Fruit fly (Drosophila melanogaster) whole organism, embryonic: ENCODE data around the gene Jon25Bi.

ENCODE experiments used
- ATbp ChIP-seq: fragments of 200-800 bp; sonication (Bioruptor generic); optimal IDR thresholded peaks from 2 replicates; lab custom pipeline; 2017; ENCODE audit warnings: missing biosample characterization, mild to moderate bottlenecking, missing genetic modification characterization, missing genetic modification reagents
- Antp ChIP-seq: fragments of 200-800 bp; sonication (Bioruptor generic); optimal IDR thresholded peaks from 3 replicates; lab custom pipeline; 2016; ENCODE audit warnings: missing biosample characterization, missing genetic modification characterization
- BEAF-32 ChIP-seq: fragments of 200-800 bp; sonication (Bioruptor generic); optimal IDR thresholded peaks from 3 replicates; lab custom pipeline; 2017; ENCODE audit warnings: missing biosample characterization, missing genetic modification characterization, mild to moderate bottlenecking, moderate library complexity, missing genetic modification reagents
- CG10209 ChIP-seq: fragments of 200-800 bp; sonication (Bioruptor generic); optimal IDR thresholded peaks from 3 replicates; lab custom pipeline; 2017; ENCODE audit warnings: missing biosample characterization, mild to moderate bottlenecking, missing genetic modification characterization, missing genetic modification reagents
- CG10267 ChIP-seq: fragments of 200-800 bp; sonication (Bioruptor generic); optimal IDR thresholded peaks from 2 replicates; lab custom pipeline; 2018; ENCODE audit warnings: missing biosample characterization, mild to moderate bottlenecking, missing genetic modification characterization, moderate library complexity
- CG10431 ChIP-seq: fragments of 200-800 bp; sonication (Bioruptor generic); optimal IDR thresholded peaks from 3 replicates; lab custom pipeline; 2018; ENCODE audit warnings: missing biosample characterization, mild to moderate bottlenecking, missing genetic modification characterization
- CG11560 ChIP-seq: fragments of 200-800 bp; sonication (Bioruptor generic); IDR thresholded peaks from 3 replicates; pipeline ENCODE4 v1.3.6; 2022; ENCODE audit warnings: missing biosample characterization, missing genetic modification characterization
- CG12155 ChIP-seq: fragments of 200-800 bp; sonication (Bioruptor generic); optimal IDR thresholded peaks from 3 replicates; lab custom pipeline; 2016; ENCODE audit warnings: missing biosample characterization, missing genetic modification characterization
- CG13296 ChIP-seq: fragments of 200-800 bp; sonication (Bioruptor generic); optimal IDR thresholded peaks from 3 replicates; lab custom pipeline; 2018; ENCODE audit warnings: missing biosample characterization, mild to moderate bottlenecking, missing genetic modification characterization
- CG14860 ChIP-seq: fragments of 200-800 bp; sonication (Bioruptor generic); IDR thresholded peaks from 3 replicates; pipeline ENCODE4 v1.3.6; 2022; ENCODE audit warnings: missing biosample characterization, missing genetic modification characterization; ENCODE audit not compliant: partially characterized antibody
- CG17361 ChIP-seq: fragments of 200-800 bp; sonication (Bioruptor generic); IDR thresholded peaks from 3 replicates; pipeline ENCODE4 v1.3.6; 2022; ENCODE audit warnings: missing biosample characterization, missing genetic modification characterization
- CG18262 ChIP-seq: fragments of 200-800 bp; optimal IDR thresholded peaks from 3 replicates; lab custom pipeline; 2019; ENCODE audit warnings: missing biosample characterization, mild to moderate bottlenecking, missing genetic modification characterization, moderate library complexity
- CG1832 ChIP-seq: fragments of 200-800 bp; sonication (Bioruptor generic); optimal IDR thresholded peaks from 2 replicates; lab custom pipeline; 2017; ENCODE audit warnings: missing biosample characterization, mild to moderate bottlenecking, missing genetic modification characterization, inconsistent platforms
- CG9215 ChIP-seq: fragments of 200-800 bp; sonication (Bioruptor generic); IDR thresholded peaks from 2 replicates; pipeline ENCODE4 v1.3.6; 2022; ENCODE audit warnings: missing biosample characterization, missing genetic modification characterization
- Dfd ChIP-seq, 2 experiments: fragments of >200 bp; optimal IDR thresholded peaks; 2 replicates each; lab custom pipeline; 2017; ENCODE audit warnings: missing biosample characterization in 2 of 2, missing genetic modification characterization in 2 of 2
- Dip3 ChIP-seq: fragments of 200-800 bp; sonication (Bioruptor generic); optimal IDR thresholded peaks from 3 replicates; lab custom pipeline; 2016; ENCODE audit warnings: missing biosample characterization, missing genetic modification characterization
- Doc3 ChIP-seq: fragments of 200-800 bp; sonication (Bioruptor generic); IDR thresholded peaks from 3 replicates; pipeline ENCODE4 v1.3.6; 2022; ENCODE audit warnings: missing biosample characterization, missing genetic modification characterization; ENCODE audit not compliant: partially characterized antibody
- Drgx ChIP-seq: fragments of 200-800 bp; sonication (Bioruptor generic); IDR thresholded peaks from 2 replicates; pipeline ENCODE4 v1.3.6; 2022; ENCODE audit warnings: missing biosample characterization, missing genetic modification characterization
- HHEX ChIP-seq: fragments of 200-800 bp; sonication (Bioruptor generic); optimal IDR thresholded peaks from 3 replicates; lab custom pipeline; 2017; ENCODE audit warnings: missing biosample characterization, mild to moderate bottlenecking, missing genetic modification characterization, missing genetic modification reagents
- HLH54F ChIP-seq: fragments of 200-800 bp; sonication (Bioruptor generic); optimal IDR thresholded peaks from 3 replicates; lab custom pipeline; 2016; ENCODE audit warnings: missing biosample characterization, missing genetic modification characterization
- Hr51 ChIP-seq, 2 experiments: fragments of 200-800 bp; sonication (Bioruptor generic); optimal IDR thresholded peaks; 2 replicates in 1 of 2; 3 replicates in 1 of 2; lab custom pipeline; 2016 to 2018; ENCODE audit warnings: missing biosample characterization in 2 of 2, missing genetic modification characterization in 2 of 2, mild to moderate bottlenecking in 1 of 2, moderate library complexity in 1 of 2
- Jarid2 ChIP-seq: fragments of 200-800 bp; sonication (Bioruptor generic); optimal IDR thresholded peaks from 3 replicates; lab custom pipeline; 2017; ENCODE audit warnings: mild to moderate bottlenecking, missing biosample characterization, missing genetic modification reagents, missing genetic modification characterization
- Med ChIP-seq: fragments of 200-800 bp; sonication (Bioruptor generic); peaks from one replicate; lab custom pipeline; 2016; ENCODE audit warnings: missing biosample characterization, missing genetic modification characterization, mild to moderate bottlenecking, inconsistent platforms, moderate library complexity
- Six4 ChIP-seq: fragments of 200-800 bp; sonication (Bioruptor generic); optimal IDR thresholded peaks from 2 replicates; lab custom pipeline; 2016; ENCODE audit warnings: missing biosample characterization, missing genetic modification characterization
- Sry-β ChIP-seq: fragments of 200-800 bp; sonication (Bioruptor generic); optimal IDR thresholded peaks from 2 replicates; lab custom pipeline; 2018; ENCODE audit warnings: missing biosample characterization, mild to moderate bottlenecking, missing genetic modification characterization, moderate library complexity
- Xbp1 ChIP-seq: fragments of 200-800 bp; sonication (Bioruptor generic); optimal IDR thresholded peaks from 3 replicates; lab custom pipeline; 2016; ENCODE audit warnings: missing biosample characterization, mild to moderate bottlenecking, missing genetic modification characterization
- YL-1 ChIP-seq: fragments of 200-800 bp; sonication (Bioruptor generic); optimal IDR thresholded peaks from 3 replicates; lab custom pipeline; 2017; ENCODE audit warnings: missing biosample characterization, mild to moderate bottlenecking, missing genetic modification characterization
- abd-A ChIP-seq: fragments of 200-800 bp; sonication (Bioruptor generic); optimal IDR thresholded peaks from 3 replicates; lab custom pipeline; 2019; ENCODE audit warnings: missing biosample characterization, mild to moderate bottlenecking, missing genetic modification characterization, moderate library complexity
- al ChIP-seq: fragments of 200-800 bp; sonication (Bioruptor generic); IDR thresholded peaks from 2 replicates; pipeline ENCODE4 v1.3.6; 2022; ENCODE audit warnings: missing biosample characterization, missing genetic modification characterization
- cad ChIP-seq: fragments of >200 bp; optimal IDR thresholded peaks from 2 replicates; lab custom pipeline; 2017; ENCODE audit warnings: missing biosample characterization, missing genetic modification characterization
- cg ChIP-seq: fragments of 200-800 bp; sonication (Bioruptor generic); optimal IDR thresholded peaks from 3 replicates; lab custom pipeline; 2019; ENCODE audit warnings: missing biosample characterization, mild to moderate bottlenecking, missing genetic modification characterization, moderate library complexity
- corto ChIP-seq: fragments of 200-800 bp; sonication (Bioruptor generic); optimal IDR thresholded peaks from 2 replicates; lab custom pipeline; 2016; ENCODE audit warnings: missing biosample characterization, mild to moderate bottlenecking, missing genetic modification characterization, moderate library complexity
- ewg ChIP-seq: fragments of 200-800 bp; sonication (Bioruptor generic); optimal IDR thresholded peaks from 3 replicates; lab custom pipeline; 2017; ENCODE audit warnings: mild to moderate bottlenecking, missing biosample characterization, missing genetic modification reagents, missing genetic modification characterization
- lola ChIP-seq, 3 experiments: fragments of >200 bp in 2 of 3; fragments of 200-800 bp in 1 of 3; sonication (Bioruptor generic) in 1 of 3; optimal IDR thresholded peaks; 2 replicates each; lab custom pipeline; 2017 to 2019; ENCODE audit warnings: missing biosample characterization in 3 of 3, missing genetic modification characterization in 3 of 3, mild to moderate bottlenecking in 1 of 3, moderate library complexity in 1 of 3
- lov ChIP-seq, 2 experiments: fragments of 200-800 bp in 1 of 2; fragments of >200 bp in 1 of 2; sonication (Bioruptor generic) in 1 of 2; IDR thresholded peaks in 1 of 2; optimal IDR thresholded peaks in 1 of 2; 2 replicates in 1 of 2; 3 replicates in 1 of 2; pipeline versions ENCODE4 v1.3.6 to Lab custom; 2017 to 2022; ENCODE audit warnings: missing biosample characterization in 1 of 2, missing genetic modification characterization in 1 of 2
- nmo ChIP-seq: fragments of 200-800 bp; sonication (Bioruptor generic); optimal IDR thresholded peaks from 2 replicates; lab custom pipeline; 2018; ENCODE audit warnings: missing biosample characterization, mild to moderate bottlenecking, missing genetic modification characterization, moderate library complexity
- nom ChIP-seq: fragments of 200-800 bp; sonication (Bioruptor generic); optimal IDR thresholded peaks from 2 replicates; lab custom pipeline; 2017; ENCODE audit warnings: missing biosample characterization, missing genetic modification characterization, mild to moderate bottlenecking, moderate library complexity, missing genetic modification reagents
- onecut ChIP-seq: fragments of 200-800 bp; sonication (Bioruptor generic); IDR thresholded peaks from 2 replicates; pipeline ENCODE4 v1.3.6; 2022; ENCODE audit warnings: missing biosample characterization, missing genetic modification characterization
- psq ChIP-seq: fragments of 200-800 bp; sonication (Bioruptor generic); optimal IDR thresholded peaks from 2 replicates; lab custom pipeline; 2017; ENCODE audit warnings: missing biosample characterization, missing genetic modification characterization
- repo ChIP-seq: fragments of 200-800 bp; sonication (Bioruptor generic); optimal IDR thresholded peaks from 2 replicates; lab custom pipeline; 2016; ENCODE audit warnings: missing biosample characterization, missing genetic modification characterization
- row ChIP-seq: fragments of 200-800 bp; sonication (Bioruptor generic); IDR thresholded peaks from 3 replicates; pipeline ENCODE4 v1.3.6; 2022; ENCODE audit warnings: missing biosample characterization, missing genetic modification characterization
- scrt ChIP-seq: fragments of 200-800 bp; sonication (Bioruptor generic); optimal IDR thresholded peaks from 2 replicates; lab custom pipeline; 2018; ENCODE audit warnings: missing biosample characterization, mild to moderate bottlenecking, missing genetic modification characterization, moderate library complexity
- sens ChIP-seq: fragments of 200-800 bp; sonication (Bioruptor generic); peaks from one replicate; lab custom pipeline; 2016; ENCODE audit warnings: missing biosample characterization, missing genetic modification characterization
- sens-2 ChIP-seq: fragments of 200-800 bp; sonication (Bioruptor generic); IDR thresholded peaks from 2 replicates; pipeline ENCODE4 v1.3.6; 2022; ENCODE audit warnings: missing biosample characterization, missing genetic modification characterization
- ssp ChIP-seq: fragments of 200-800 bp; sonication (Bioruptor generic); IDR thresholded peaks from 2 replicates; pipeline ENCODE4 v1.3.6; 2022; ENCODE audit warnings: missing biosample characterization, missing genetic modification characterization
- ttk ChIP-seq: fragments of 200-800 bp; sonication (Bioruptor generic); IDR thresholded peaks from 2 replicates; pipeline ENCODE4 v2.1.2; 2022; ENCODE audit warnings: missing biosample characterization, missing genetic modification characterization
- tx ChIP-seq: fragments of 200-800 bp; sonication (Bioruptor generic); optimal IDR thresholded peaks from 2 replicates; lab custom pipeline; 2016; ENCODE audit warnings: missing biosample characterization, missing genetic modification characterization
- wor ChIP-seq: fragments of 200-800 bp; sonication (Bioruptor generic); IDR thresholded peaks from 2 replicates; pipeline ENCODE4 v1.3.6; 2022; ENCODE audit warnings: missing biosample characterization, missing genetic modification characterization
- z ChIP-seq: fragments of 200-800 bp; sonication (Bioruptor generic); IDR thresholded peaks from 3 replicates; pipeline ENCODE4 v1.3.6; 2022; ENCODE audit warnings: missing biosample characterization, missing genetic modification characterization

Jon25Bi gene

dm6 chr2L:4982098-4982646 lies 27.2 kb upstream of the Jon25Bi start (continued):
- TF ChIP-seq CG9215 (GFP tag; lab: Robert Waterston, UW): no peak
- TF ChIP-seq CG10431 (GFP tag; lab: Kevin White, UChicago): no peak
- TF ChIP-seq lola (GFP tag; optimal IDR thresholded peaks at IDR 0.05; lab: Kevin White, UChicago): no peak
- no peak for TF ChIP-seq corto (GFP tag; lab: Kevin White, UChicago)
- TF ChIP-seq wor: no peak
- TF ChIP-seq CG12155: no peak
- no peak for TF ChIP-seq tx
- TF ChIP-seq repo (GFP tag; lab: Kevin White, UChicago): no peak
- TF ChIP-seq YL-1 (GFP tag; lab: Kevin White, UChicago): no peak
- peak; percentile 78 for TF ChIP-seq Med
- TF ChIP-seq CG10267: no peak
- no peak for TF ChIP-seq Dip3
- TF ChIP-seq al (GFP tag; lab: Robert Waterston, UW): no peak
- TF ChIP-seq Dfd (GFP tag; optimal IDR thresholded peaks at IDR 0.05; lab: Kevin White, UChicago): no peak
- no peak for TF ChIP-seq psq
- TF ChIP-seq Six4 (GFP tag; lab: Kevin White, UChicago): no peak
- no peak for TF ChIP-seq sens-2
- TF ChIP-seq ewg: no peak
- peak; percentile 61 for TF ChIP-seq sens (GFP tag; lab: Kevin White, UChicago)
- no peak for TF ChIP-seq CG10209 (GFP tag; lab: Kevin White, UChicago)
- no peak for TF ChIP-seq CG1832
- TF ChIP-seq lov (optimal IDR thresholded peaks at IDR 0.05; lab: Kevin White, UChicago): no peak
- 0 out of 3 replicates have a peak, but pooled peaks have one; percentile 42 for TF ChIP-seq lov (GFP tag; IDR thresholded peaks at IDR 0.05; lab: Robert Waterston, UW)
- TF ChIP-seq CG11560: no peak
- TF ChIP-seq BEAF-32 (GFP tag; lab: Kevin White, UChicago): no peak
- TF ChIP-seq cg (GFP tag; lab: Kevin White, UChicago): no peak
- peak; percentile 60 for TF ChIP-seq onecut
- TF ChIP-seq ttk (GFP tag; lab: Robert Waterston, UW): no peak
- peak; percentile 58 for TF ChIP-seq scrt (GFP tag; lab: Kevin White, UChicago)

- TF ChIP-seq CG13296 (peak; percentile 96), cad (GFP tag; lab: Kevin White, UChicago) (no peak), ssp (peak; percentile 93), Doc3 (GFP tag; lab: Robert Waterston, UW) (no peak), HLH54F (peak; percentile 98), CG14860 (GFP tag; lab: Robert Waterston, UW) (no peak), Hr51 (GFP tag; optimal IDR thresholded peaks at IDR 0.05; lab: Kevin White, UChicago) (peak; percentile 95 to 98), Jarid2 (GFP tag; lab: Kevin White, UChicago) (peak; percentile 88), HHEX (GFP tag; lab: Kevin White, UChicago) (peak; percentile 97), abd-A (tag; lab: Kevin White, UChicago) (peak; percentile 89), ATbp (GFP tag; lab: Kevin White, UChicago) (peak; percentile 90), nom (peak; percentile 88), CG18262 (tag; lab: Kevin White, UChicago) (peak; percentile 97), Sry-β (GFP tag; lab: Kevin White, UChicago) (peak; percentile 81), Xbp1 (GFP tag; lab: Kevin White, UChicago) (peak; percentile 99), Drgx (GFP tag; lab: Robert Waterston, UW) (peak; percentile 91), row (GFP tag; lab: Robert Waterston, UW) (peak; percentile 98), CG17361 (GFP tag; lab: Robert Waterston, UW) (peak; percentile 98), ttk (GFP tag; lab: Robert Waterston, UW) (peak; percentile 93), Antp (peak; percentile 96), nmo (GFP tag; lab: Kevin White, UChicago) (peak; percentile 98), z (GFP tag; lab: Robert Waterston, UW) (no peak)
These were observed 26.5 kb upstream of the Jon25Bi start, which contains the start of the genes CG8892 and CG34126 for dm6 chr2L:4981278-4981966. Gene CG8892 (minus strand): TSS chr2L:4981592. Gene CG34126 (plus strand): TSS chr2L:4981614.
